Worm (Caenorhabditis elegans) whole organism, young adult: ENCODE data around the gene nhr-66.

Experiments used
- B0019.2 ChIP-seq: fragments of 200-800 bp; sonication (Bioruptor generic); conservative IDR thresholded peaks from 2 replicates; pipeline ENCODE4 v1.3.6; 2022; ENCODE audit warnings: missing genetic modification reagents, missing genetic modification characterization, missing compliant biosample characterization
- B0035.1 ChIP-seq: sonication (generic microtip); optimal IDR thresholded peaks from 2 replicates; lab custom pipeline; 2016; ENCODE audit warnings: missing genetic modification characterization, mild to moderate bottlenecking, missing compliant biosample characterization, missing genotype, missing genetic modification reagents
- B0336.3 ChIP-seq: fragments of 200-800 bp; sonication (Bioruptor generic); IDR thresholded peaks from 2 replicates; pipeline ENCODE4 v1.3.6; 2022; ENCODE audit warnings: missing genetic modification characterization, missing compliant biosample characterization
- F22D6.2 ChIP-seq: sonication (generic microtip); optimal IDR thresholded peaks from 2 replicates; lab custom pipeline; 2016; ENCODE audit warnings: mild to moderate bottlenecking, missing genetic modification characterization, missing compliant biosample characterization
- F57A8.1 ChIP-seq: fragments of 200-800 bp; sonication (Bioruptor generic); optimal IDR thresholded peaks from 2 replicates; lab custom pipeline; 2018; ENCODE audit warnings: mild to moderate bottlenecking, missing genetic modification characterization, moderate library complexity, missing compliant biosample characterization
- K12H6.12 ChIP-seq: fragments of 200-800 bp; sonication (Bioruptor generic); optimal IDR thresholded peaks from 2 replicates; lab custom pipeline; 2018; ENCODE audit warnings: mild to moderate bottlenecking, missing genetic modification characterization, missing compliant biosample characterization
- T26A5.8 ChIP-seq: sonication (generic microtip); optimal IDR thresholded peaks from 2 replicates; lab custom pipeline; 2016; ENCODE audit warnings: missing genetic modification characterization, missing compliant biosample characterization
- Y53F4B.3 ChIP-seq: fragments of 200-800 bp; sonication (Bioruptor generic); IDR thresholded peaks from 2 replicates; pipeline ENCODE4 v1.3.6; 2022; ENCODE audit warnings: missing genetic modification reagents, missing genetic modification characterization, missing compliant biosample characterization
- ZK185.1 ChIP-seq: sonication (generic microtip); optimal IDR thresholded peaks from 2 replicates; lab custom pipeline; 2016; ENCODE audit warnings: mild to moderate bottlenecking, missing genetic modification characterization, missing compliant biosample characterization; ENCODE audit not compliant: poor library complexity, severe bottlenecking
- akir-1 ChIP-seq: fragments of 200-800 bp; sonication (Bioruptor generic); optimal IDR thresholded peaks from 2 replicates; lab custom pipeline; 2018; ENCODE audit warnings: mild to moderate bottlenecking, missing genetic modification characterization, moderate library complexity, missing compliant biosample characterization
- atf-7 ChIP-seq: sonication (generic microtip); optimal IDR thresholded peaks from 2 replicates; lab custom pipeline; 2017; ENCODE audit warnings: mild to moderate bottlenecking, missing genetic modification characterization, missing compliant biosample characterization
- attf-3 ChIP-seq: fragments of 200-800 bp; sonication (Bioruptor generic); conservative IDR thresholded peaks from 2 replicates; pipeline ENCODE4 v1.3.6; 2022; ENCODE audit warnings: missing genetic modification reagents, missing genetic modification characterization, missing compliant biosample characterization
- attf-5 ChIP-seq: fragments of 200-800 bp; sonication (Bioruptor generic); optimal IDR thresholded peaks from 2 replicates; lab custom pipeline; 2018; ENCODE audit warnings: mild to moderate bottlenecking, missing genetic modification characterization, missing compliant biosample characterization
- ccch-3 ChIP-seq: fragments of 200-800 bp; sonication (Bioruptor generic); optimal IDR thresholded peaks from 2 replicates; lab custom pipeline; 2018; ENCODE audit warnings: mild to moderate bottlenecking, missing genetic modification characterization, missing compliant biosample characterization
- ceh-27 ChIP-seq: fragments of 200-800 bp; sonication (Bioruptor generic); optimal IDR thresholded peaks from 2 replicates; lab custom pipeline; 2018; ENCODE audit warnings: mild to moderate bottlenecking, missing genetic modification characterization, moderate library complexity, missing compliant biosample characterization
- ceh-91 ChIP-seq: fragments of 200-800 bp; sonication (Bioruptor generic); IDR thresholded peaks from 2 replicates; pipeline ENCODE4 v1.3.6; 2022; ENCODE audit warnings: missing genetic modification reagents, missing genetic modification characterization, missing compliant biosample characterization
- dox-1 ChIP-seq: fragments of 200-800 bp; sonication (Bioruptor generic); IDR thresholded peaks from 2 replicates; pipeline ENCODE4 v1.3.6; 2022; ENCODE audit warnings: missing genetic modification reagents, missing genetic modification characterization, missing compliant biosample characterization
- dpl-1 ChIP-seq: fragments of 150-350 bp; optimal IDR thresholded peaks from 2 replicates; lab custom pipeline; 2014; ENCODE audit warnings: missing biosample characterization, missing genetic modification reagents, missing genetic modification characterization
- efl-1 ChIP-seq: fragments of 150-350 bp; optimal IDR thresholded peaks from 2 replicates; lab custom pipeline; 2014; ENCODE audit warnings: missing biosample characterization, missing genetic modification reagents, missing genetic modification characterization
- ets-4 ChIP-seq: fragments of 200-800 bp; sonication (Bioruptor generic); optimal IDR thresholded peaks from 2 replicates; lab custom pipeline; 2018; ENCODE audit warnings: mild to moderate bottlenecking, missing genetic modification characterization, missing compliant biosample characterization
- fkh-3 ChIP-seq: sonication (generic microtip); optimal IDR thresholded peaks from 2 replicates; lab custom pipeline; 2016; ENCODE audit warnings: mild to moderate bottlenecking, missing genetic modification characterization, missing compliant biosample characterization
- hlh-26 ChIP-seq: fragments of 200-800 bp; sonication (Bioruptor generic); conservative IDR thresholded peaks from 2 replicates; pipeline ENCODE4 v1.3.6; 2022; ENCODE audit warnings: missing genetic modification reagents, missing genetic modification characterization, missing compliant biosample characterization
- hmg-1.2 ChIP-seq: fragments of 200-800 bp; sonication (Bioruptor generic); IDR thresholded peaks from 2 replicates; pipeline ENCODE4 v1.3.6; 2022; ENCODE audit warnings: missing genetic modification reagents, missing genetic modification characterization, missing compliant biosample characterization
- hsf-1 ChIP-seq: fragments of 200-800 bp; sonication (Bioruptor generic); IDR thresholded peaks from 2 replicates; pipeline ENCODE4 v1.3.6; 2022; ENCODE audit warnings: missing genetic modification reagents, missing genetic modification characterization, missing compliant biosample characterization
- let-607 ChIP-seq, 2 experiments: fragments of 200-800 bp in 1 of 2; sonication (Bioruptor generic) in 1 of 2; sonication (generic microtip) in 1 of 2; optimal IDR thresholded peaks; 2 replicates each; lab custom pipeline; 2016 to 2018; ENCODE audit warnings: mild to moderate bottlenecking in 2 of 2, missing compliant biosample characterization in 2 of 2, missing genetic modification characterization in 2 of 2, moderate library complexity in 2 of 2, missing genotype in 1 of 2
- lin-40 ChIP-seq: sonication (generic microtip); optimal IDR thresholded peaks from 2 replicates; lab custom pipeline; 2016; ENCODE audit warnings: missing genetic modification characterization, mild to moderate bottlenecking, missing compliant biosample characterization, missing genotype, missing genetic modification reagents
- madf-10 ChIP-seq: sonication (generic microtip); optimal IDR thresholded peaks from 2 replicates; lab custom pipeline; 2016; ENCODE audit warnings: mild to moderate bottlenecking, missing genetic modification characterization, missing compliant biosample characterization
- mel-28 ChIP-seq: sonication (generic microtip); optimal IDR thresholded peaks from 2 replicates; lab custom pipeline; 2016; ENCODE audit warnings: borderline replicate concordance, mild to moderate bottlenecking, missing genetic modification characterization, missing compliant biosample characterization
- nfya-1 ChIP-seq: sonication (generic microtip); optimal IDR thresholded peaks from 2 replicates; lab custom pipeline; 2017; ENCODE audit warnings: antibody characterized with exemption, missing compliant biosample characterization, missing genetic modification characterization, borderline replicate concordance; ENCODE audit not compliant: insufficient read depth
- nhr-179 ChIP-seq: sonication (generic microtip); optimal IDR thresholded peaks from 2 replicates; lab custom pipeline; 2016; ENCODE audit warnings: mild to moderate bottlenecking, missing genetic modification characterization, missing compliant biosample characterization
- nhr-80 ChIP-seq: sonication (generic microtip); optimal IDR thresholded peaks from 2 replicates; lab custom pipeline; 2016; ENCODE audit warnings: missing genetic modification characterization, missing compliant biosample characterization
- rcor-1 ChIP-seq: fragments of 200-800 bp; sonication (Bioruptor generic); IDR thresholded peaks from 2 replicates; pipeline ENCODE4 v1.3.6; 2022; ENCODE audit warnings: missing genetic modification reagents, missing genetic modification characterization, missing compliant biosample characterization
- rpc-1 ChIP-seq, 2 experiments: fragments of 150-350 bp in 1 of 2; sonication (generic microtip) in 1 of 2; optimal IDR thresholded peaks; 2 replicates each; lab custom pipeline; 2014 to 2018; ENCODE audit warnings: missing biosample characterization in 1 of 2, missing genetic modification characterization in 1 of 2, missing genetic modification reagents in 1 of 2, missing genotype in 1 of 2
- snpc-4 ChIP-seq, 5 experiments: fragments of 150-350 bp in 1 of 5; sonication (generic microtip) in 4 of 5; optimal IDR thresholded peaks; 2 replicates each; lab custom pipeline; 2014 to 2018; ENCODE audit warnings: missing genetic modification characterization in 5 of 5, missing biosample characterization in 3 of 5, antibody characterized with exemption in 2 of 5, mild to moderate bottlenecking in 2 of 5, missing compliant biosample characterization in 2 of 5, missing genotype in 2 of 5, moderate library complexity in 2 of 5, missing genetic modification reagents in 1 of 5
- tbx-9 ChIP-seq: sonication (generic microtip); optimal IDR thresholded peaks from 2 replicates; lab custom pipeline; 2016; ENCODE audit warnings: borderline replicate concordance, missing genetic modification characterization, inconsistent platforms, missing compliant biosample characterization
- unc-130 ChIP-seq: sonication (generic microtip); optimal IDR thresholded peaks from 2 replicates; lab custom pipeline; 2016; ENCODE audit warnings: missing genetic modification reagents, missing genetic modification characterization, missing compliant biosample characterization
- xnd-1 ChIP-seq: sonication (generic microtip); optimal IDR thresholded peaks from 2 replicates; lab custom pipeline; 2016; ENCODE audit warnings: missing genotype, missing genetic modification reagents, missing genetic modification characterization, missing compliant biosample characterization
- ztf-18 ChIP-seq: sonication (generic microtip); optimal IDR thresholded peaks from 2 replicates; lab custom pipeline; 2016; ENCODE audit warnings: missing genotype, mild to moderate bottlenecking, missing genetic modification characterization, missing compliant biosample characterization
- ztf-25 ChIP-seq: fragments of 200-800 bp; sonication (Bioruptor generic); IDR thresholded peaks from 2 replicates; pipeline ENCODE4 v1.3.6; 2022; ENCODE audit warnings: missing genetic modification reagents, missing genetic modification characterization, missing compliant biosample characterization
- ztf-28 ChIP-seq: fragments of 200-800 bp; sonication (Bioruptor generic); IDR thresholded peaks from 2 replicates; pipeline ENCODE4 v1.3.6; 2022; ENCODE audit warnings: missing genetic modification reagents, missing genetic modification characterization, missing compliant biosample characterization

nhr-66 gene

DNA sequence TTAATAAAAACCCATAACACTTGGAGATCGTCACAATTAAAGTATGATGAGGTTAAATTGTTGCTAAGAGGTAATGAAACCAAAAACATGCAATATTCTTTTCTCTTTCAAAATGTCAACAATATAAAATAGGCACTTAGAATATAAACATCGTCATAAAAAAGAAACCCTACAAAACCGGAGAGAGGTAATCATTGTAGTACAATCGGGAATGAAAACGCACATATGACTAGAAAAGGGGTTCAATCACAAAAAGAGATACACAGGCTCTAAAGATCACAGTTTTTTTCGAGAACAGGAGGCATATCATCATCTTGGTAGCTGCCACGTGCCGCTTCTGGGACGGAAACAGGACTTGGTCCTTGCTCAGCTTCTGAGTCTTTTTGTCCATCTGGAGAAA lies 9.9 kb downstream of the nhr-66 start:
- TF ChIP-seq tbx-9 (tag; lab: Kevin White, UChicago) = no peak
- TF ChIP-seq Y53F4B.3 = no peak
- no peak for TF ChIP-seq ztf-25 (GFP tag; lab: Robert Waterston, UW)
- TF ChIP-seq attf-5 (GFP tag; lab: Kevin White, UChicago) = peak; percentile 10
- no peak for TF ChIP-seq ccch-3
- no peak for TF ChIP-seq rcor-1 (GFP tag; lab: Robert Waterston, UW)
- TF ChIP-seq akir-1 = no peak
- TF ChIP-seq nhr-179 = no peak
- TF ChIP-seq F57A8.1 (GFP tag; lab: Kevin White, UChicago) = no peak
- TF ChIP-seq hsf-1 (GFP tag; lab: Robert Waterston, UW) = no peak
- no peak for TF ChIP-seq nfya-1
- peak; percentile 2 for TF ChIP-seq atf-7 (tag; lab: Kevin White, UChicago)
- TF ChIP-seq xnd-1 (tag; lab: Kevin White, UChicago) = no peak
- no peak for TF ChIP-seq lin-40 (tag; lab: Kevin White, UChicago)
- TF ChIP-seq dox-1 = no peak
- TF ChIP-seq ztf-18 (tag; lab: Kevin White, UChicago) = no peak
- no peak for TF ChIP-seq attf-3 (GFP tag; lab: Robert Waterston, UW)
- TF ChIP-seq B0035.1 (tag; lab: Kevin White, UChicago) = no peak
- TF ChIP-seq ceh-27 (GFP tag; lab: Kevin White, UChicago) = no peak
- no peak for TF ChIP-seq K12H6.12 (tag; lab: Kevin White, UChicago)
- no peak for TF ChIP-seq efl-1 (GFP tag; lab: Kevin White, UChicago)
- TF ChIP-seq B0019.2 (GFP tag; lab: Robert Waterston, UW) = no peak
- TF ChIP-seq T26A5.8 = no peak
- no peak for TF ChIP-seq rpc-1 (optimal IDR thresholded peaks at IDR 0.05; lab: Kevin White, UChicago)
- TF ChIP-seq rpc-1 (tag; optimal IDR thresholded peaks at IDR 0.05; lab: Kevin White, UChicago) = no peak
- no peak for TF ChIP-seq hlh-26 (GFP tag; lab: Robert Waterston, UW)
- TF ChIP-seq ZK185.1 (tag; lab: Kevin White, UChicago) = no peak
- TF ChIP-seq mel-28 (tag; lab: Kevin White, UChicago) = peak; percentile 44
- TF ChIP-seq hmg-1.2 (GFP tag; lab: Robert Waterston, UW) = 0 out of 2 replicates have a peak, but pooled peaks have one; percentile 3
- no peak for TF ChIP-seq fkh-3 (tag; lab: Kevin White, UChicago)
- no peak for TF ChIP-seq ztf-28 (GFP tag; lab: Robert Waterston, UW)
- TF ChIP-seq ceh-91 (GFP tag; lab: Robert Waterston, UW) = no peak
- no peak for TF ChIP-seq ets-4
- TF ChIP-seq B0336.3 (GFP tag; lab: Robert Waterston, UW) = peak; percentile 59; the same call in 1 of the 2 replicates

DNA sequence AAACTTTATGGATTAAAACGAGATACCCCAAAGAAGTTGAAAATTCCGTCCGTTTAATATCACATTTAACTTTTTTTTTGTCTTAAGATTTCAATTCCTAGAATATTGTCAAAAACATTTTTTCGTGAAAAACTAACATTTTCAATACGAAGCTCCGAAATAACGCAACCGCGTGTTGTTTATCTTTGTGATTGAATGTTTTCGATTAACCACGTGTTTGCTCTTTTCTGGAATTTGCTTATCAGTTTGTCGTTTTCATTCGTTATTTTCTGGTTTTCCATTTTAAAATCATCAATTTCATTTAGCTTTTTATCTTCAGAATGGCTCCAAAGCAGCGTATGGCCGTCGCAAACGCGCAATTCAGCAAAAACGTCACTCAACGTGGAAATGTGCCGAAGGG lies 11.0 kb downstream of the nhr-66 start, which contains the start of gene serp-1.2:
Gene serp-1.2, plus strand, starts transcription at position 318 of the 400 bp plus-strand sequence.
- no peak for TF ChIP-seq K12H6.12 (tag; lab: Kevin White, UChicago)
- no peak for TF ChIP-seq akir-1
- TF ChIP-seq let-607 (tag; optimal IDR thresholded peaks at IDR 0.05; lab: Kevin White, UChicago) = peak in 1 of 2 experiments; percentile 51
- TF ChIP-seq dpl-1 (GFP tag; lab: Kevin White, UChicago) = no peak
- no peak for TF ChIP-seq madf-10 (tag; lab: Kevin White, UChicago)
- peak; percentile 85 for TF ChIP-seq attf-3 (GFP tag; lab: Robert Waterston, UW)
- no peak for TF ChIP-seq snpc-4 (GFP tag; optimal IDR thresholded peaks at IDR 0.05; lab: Kevin White, UChicago)
- TF ChIP-seq snpc-4 (tag; optimal IDR thresholded peaks at IDR 0.05; lab: Kevin White, UChicago) = peak in 1 of 4 experiments; percentile 9
- TF ChIP-seq unc-130 (GFP tag; lab: Kevin White, UChicago) = no peak
- TF ChIP-seq F22D6.2 (tag; lab: Kevin White, UChicago) = no peak
- TF ChIP-seq ztf-18 (tag; lab: Kevin White, UChicago) = no peak
- TF ChIP-seq nhr-80 = peak; percentile 66
- TF ChIP-seq, all 124 proteins: peak for 4
